Worm (Caenorhabditis elegans): ENCODE results near the gene F22E5.12.
"Not testable (repeated sequence)": the region's sequence is repeated elsewhere in the genome, so short reads cannot be mapped to it uniquely, and the experiment has no call there.

F22E5.12 gene

ce11 chrII:2628401-2628800, 18.3 kb downstream of the F22E5.12 start:
- no peak for TF ChIP-seq ztf-4 (tag; optimal IDR thresholded peaks at IDR 0.05)
- TF ChIP-seq nhr-28 (tag; optimal IDR thresholded peaks at IDR 0.05), result no peak
- TF ChIP-seq elt-3 (tag; optimal IDR thresholded peaks at IDR 0.05), result no peak
- no peak for TF ChIP-seq fkh-2 (tag; optimal IDR thresholded peaks at IDR 0.05)
- no peak for TF ChIP-seq nhr-77 (tag; optimal IDR thresholded peaks at IDR 0.05)
- TF ChIP-seq egl-5 (tag; optimal IDR thresholded peaks at IDR 0.05), result no peak

- TF ChIP-seq ztf-4 (tag; optimal IDR thresholded peaks at IDR 0.05) (no peak), fkh-10 (GFP tag; optimal IDR thresholded peaks at IDR 0.05) (no peak), skn-1 (tag; optimal IDR thresholded peaks at IDR 0.05) (no peak), unc-62 (GFP tag; optimal IDR thresholded peaks at IDR 0.05) (no peak), nhr-28 (tag; optimal IDR thresholded peaks at IDR 0.05) (no peak), nhr-12 (tag; optimal IDR thresholded peaks at IDR 0.05) (no peak), aly-2 (tag; optimal IDR thresholded peaks at IDR 0.05) (no peak), zag-1 (tag; optimal IDR thresholded peaks at IDR 0.05) (no peak), fos-1 (tag; optimal IDR thresholded peaks at IDR 0.05) (no peak), mdl-1 (tag; optimal IDR thresholded peaks at IDR 0.05) (no peak), egl-27 (tag; optimal IDR thresholded peaks at IDR 0.05) (no peak), elt-3 (tag; optimal IDR thresholded peaks at IDR 0.05) (no peak), fkh-2 (tag; optimal IDR thresholded peaks at IDR 0.05) (no peak)
Measured at ce11 chrII:2627154-2627799, 19.4 kb downstream of the F22E5.12 start, which contains the start of gene sri-71. Gene sri-71 (plus strand): TSS chrII:2627749.

ce11 chrII:2624792-2625191, 21.9 kb downstream of the F22E5.12 start, which contains the start of gene lgc-28:
Gene lgc-28 (plus strand): TSS chrII:2625092.
- TF ChIP-seq unc-39 (tag; optimal IDR thresholded peaks at IDR 0.05) (no peak), snpc-4 (tag; optimal IDR thresholded peaks at IDR 0.05) (no peak), egl-5 (tag; optimal IDR thresholded peaks at IDR 0.05) (no peak), skn-1 (tag; optimal IDR thresholded peaks at IDR 0.05) (no peak), ceh-16 (tag; optimal IDR thresholded peaks at IDR 0.05) (no peak), unc-62 (GFP tag; optimal IDR thresholded peaks at IDR 0.05) (no peak), nhr-12 (tag; optimal IDR thresholded peaks at IDR 0.05) (no peak), pqm-1 (tag; optimal IDR thresholded peaks at IDR 0.05) (no peak), nhr-76 (tag; optimal IDR thresholded peaks at IDR 0.05) (no peak), ztf-11 (tag; optimal IDR thresholded peaks at IDR 0.05) (no peak)

- peak; percentile 54 for TF ChIP-seq ceh-28 (tag; optimal IDR thresholded peaks at IDR 0.05)
Measured at ce11 chrII:2622936-2623452, 23.7 kb downstream of the F22E5.12 start, which contains the start of gene D2062.4. Gene D2062.4 (plus strand): TSS chrII:2623402.

- no peak for TF ChIP-seq lin-15B (tag; optimal IDR thresholded peaks at IDR 0.05)
- TF ChIP-seq mdl-1 (tag; optimal IDR thresholded peaks at IDR 0.05), result no peak
- no peak for TF ChIP-seq pha-4 (tag; optimal IDR thresholded peaks at IDR 0.05)
- TF ChIP-seq pqm-1 (tag; optimal IDR thresholded peaks at IDR 0.05), result no peak
- no peak for TF ChIP-seq unc-39 (tag; optimal IDR thresholded peaks at IDR 0.05)
Measured at ce11 chrII:2622480-2622879, 24.2 kb downstream of the F22E5.12 start, which contains the start of gene D2062.5. Gene D2062.5 (plus strand): TSS chrII:2622780.

- TF ChIP-seq aly-2 (tag; optimal IDR thresholded peaks at IDR 0.05); nhr-25 (tag; optimal IDR thresholded peaks at IDR 0.05); nhr-43 (tag; optimal IDR thresholded peaks at IDR 0.05; ENCODE audit: poor library complexity, severe bottlenecking): not testable (repeated sequence)
Measured at ce11 chrII:2619148-2619547, 27.5 kb downstream of the F22E5.12 start, which contains the start of gene msrp-6. Gene msrp-6 (plus strand): TSS chrII:2619448.

ce11 chrII:2616634-2617033, 30.0 kb downstream of the F22E5.12 start, which contains the start of gene msrp-5:
Gene msrp-5 (plus strand): TSS chrII:2616934.
- not testable (repeated sequence) for TF ChIP-seq fkh-10 (GFP tag; optimal IDR thresholded peaks at IDR 0.05); eor-1 (tag; optimal IDR thresholded peaks at IDR 0.05); nhr-12 (tag; optimal IDR thresholded peaks at IDR 0.05)

All from whole organism, L3 larva.